Worm (Caenorhabditis elegans) whole organism, early embryonic: ENCODE results near the gene ZK688.5.

ENCODE experiments used
- B0310.2 ChIP-seq: sonication (generic microtip); optimal IDR thresholded peaks from 2 replicates; lab custom pipeline; 2016; ENCODE audit warnings: mild to moderate bottlenecking, missing genetic modification characterization, missing compliant biosample characterization
- F13C5.2 ChIP-seq: sonication (generic microtip); optimal IDR thresholded peaks from 2 replicates; lab custom pipeline; 2017; ENCODE audit warnings: mild to moderate bottlenecking, missing genetic modification characterization, inconsistent platforms, missing compliant biosample characterization
- aly-1 ChIP-seq: sonication (generic microtip); optimal IDR thresholded peaks from 2 replicates; lab custom pipeline; 2016; ENCODE audit warnings: missing genetic modification characterization, missing compliant biosample characterization
- ama-1 ChIP-seq: fragments of 150-350 bp; optimal IDR thresholded peaks from 2 replicates; lab custom pipeline; 2014
- ceh-13 ChIP-seq: fragments of 200-800 bp; sonication (Bioruptor generic); optimal IDR thresholded peaks from 2 replicates; lab custom pipeline; 2018; ENCODE audit warnings: mild to moderate bottlenecking, missing genetic modification characterization, missing compliant biosample characterization
- ceh-36 ChIP-seq: sonication (generic microtip); optimal IDR thresholded peaks from 2 replicates; lab custom pipeline; 2016; ENCODE audit warnings: missing genetic modification characterization, inconsistent platforms, missing compliant biosample characterization
- ets-7 ChIP-seq: sonication (generic microtip); optimal IDR thresholded peaks from 2 replicates; lab custom pipeline; 2016; ENCODE audit warnings: missing genotype, missing genetic modification characterization, missing compliant biosample characterization
- flt-1 ChIP-seq: fragments of 200-800 bp; sonication (Bioruptor generic); IDR thresholded peaks from 2 replicates; pipeline ENCODE4 v1.3.6; 2022; ENCODE audit warnings: missing genetic modification characterization, missing compliant biosample characterization
- hmbx-1 ChIP-seq: sonication (generic microtip); optimal IDR thresholded peaks from 2 replicates; lab custom pipeline; 2016; ENCODE audit warnings: mild to moderate bottlenecking, missing genetic modification characterization, missing compliant biosample characterization
- hmg-4 ChIP-seq: fragments of 200-800 bp; sonication (Bioruptor generic); optimal IDR thresholded peaks from 2 replicates; lab custom pipeline; 2018; ENCODE audit warnings: mild to moderate bottlenecking, missing genetic modification characterization, missing compliant biosample characterization
- hnd-1 ChIP-seq: sonication (generic microtip); optimal IDR thresholded peaks from 2 replicates; lab custom pipeline; 2016; ENCODE audit warnings: missing genetic modification characterization, missing compliant biosample characterization
- pes-1 ChIP-seq: fragments of 200-800 bp; sonication (Bioruptor generic); IDR thresholded peaks from 2 replicates; pipeline ENCODE4 v1.3.6; 2022; ENCODE audit warnings: missing genetic modification reagents, missing genetic modification characterization, missing compliant biosample characterization
- scrt-1 ChIP-seq: fragments of 200-800 bp; sonication (Bioruptor generic); IDR thresholded peaks from 2 replicates; pipeline ENCODE4 v1.3.6; 2022; ENCODE audit warnings: missing genetic modification characterization, missing compliant biosample characterization
- sea-1 ChIP-seq: fragments of 200-800 bp; sonication (Bioruptor generic); conservative IDR thresholded peaks from 2 replicates; pipeline ENCODE4 v1.3.6; 2022; ENCODE audit warnings: missing genetic modification characterization, missing compliant biosample characterization
- tbx-11 ChIP-seq: fragments of 200-800 bp; sonication (Bioruptor generic); IDR thresholded peaks from 2 replicates; pipeline ENCODE4 v1.3.6; 2022; ENCODE audit warnings: missing genetic modification characterization, missing compliant biosample characterization
- tbx-37 ChIP-seq: fragments of 200-800 bp; sonication (Bioruptor generic); conservative IDR thresholded peaks from 2 replicates; pipeline ENCODE4 v1.3.6; 2022; ENCODE audit warnings: missing genetic modification reagents, missing genetic modification characterization, missing compliant biosample characterization
- tra-4 ChIP-seq: sonication (generic microtip); optimal IDR thresholded peaks from 2 replicates; lab custom pipeline; 2017; ENCODE audit warnings: missing genetic modification characterization, missing compliant biosample characterization

The ZK688.5 gene

DNA sequence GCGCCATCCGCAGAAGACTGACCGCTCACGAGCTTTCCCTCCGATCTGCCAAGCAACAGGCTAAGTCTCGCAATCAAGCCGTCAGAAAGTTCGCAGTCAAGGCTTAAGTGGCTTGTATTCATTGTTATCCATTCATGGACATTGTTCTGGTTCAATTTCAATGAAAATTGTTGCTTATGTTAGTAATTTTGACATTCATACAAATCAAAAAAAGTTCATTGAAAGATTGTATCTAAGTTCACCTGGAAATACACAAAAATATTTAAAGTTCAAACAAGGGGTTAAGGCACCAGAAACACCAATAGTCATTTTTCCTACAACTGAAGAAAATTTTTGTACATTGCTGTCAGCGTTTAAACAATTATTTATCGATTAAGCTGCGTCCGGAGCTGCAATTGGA is 36.0 kb downstream of the ZK688.5 start:
- TF ChIP-seq aly-1 (tag; lab: Kevin White, UChicago): no peak
- TF ChIP-seq hmg-4: no peak
- no peak for TF ChIP-seq ceh-36 (tag; lab: Kevin White, UChicago)
- TF ChIP-seq ceh-13 (GFP tag; lab: Kevin White, UChicago): no peak
- no peak for TF ChIP-seq tbx-37 (GFP tag; lab: Robert Waterston, UW)
- no peak for TF ChIP-seq ets-7 (tag; lab: Kevin White, UChicago)
- TF ChIP-seq hmbx-1 (tag; lab: Kevin White, UChicago): no peak
- no peak for TF ChIP-seq pes-1
- no peak for TF ChIP-seq hnd-1 (tag; lab: Kevin White, UChicago)
- no peak for TF ChIP-seq sea-1 (GFP tag; lab: Robert Waterston, UW)
- no peak for TF ChIP-seq flt-1
- TF ChIP-seq ama-1 (lab: Kevin White, UChicago): no peak

DNA sequence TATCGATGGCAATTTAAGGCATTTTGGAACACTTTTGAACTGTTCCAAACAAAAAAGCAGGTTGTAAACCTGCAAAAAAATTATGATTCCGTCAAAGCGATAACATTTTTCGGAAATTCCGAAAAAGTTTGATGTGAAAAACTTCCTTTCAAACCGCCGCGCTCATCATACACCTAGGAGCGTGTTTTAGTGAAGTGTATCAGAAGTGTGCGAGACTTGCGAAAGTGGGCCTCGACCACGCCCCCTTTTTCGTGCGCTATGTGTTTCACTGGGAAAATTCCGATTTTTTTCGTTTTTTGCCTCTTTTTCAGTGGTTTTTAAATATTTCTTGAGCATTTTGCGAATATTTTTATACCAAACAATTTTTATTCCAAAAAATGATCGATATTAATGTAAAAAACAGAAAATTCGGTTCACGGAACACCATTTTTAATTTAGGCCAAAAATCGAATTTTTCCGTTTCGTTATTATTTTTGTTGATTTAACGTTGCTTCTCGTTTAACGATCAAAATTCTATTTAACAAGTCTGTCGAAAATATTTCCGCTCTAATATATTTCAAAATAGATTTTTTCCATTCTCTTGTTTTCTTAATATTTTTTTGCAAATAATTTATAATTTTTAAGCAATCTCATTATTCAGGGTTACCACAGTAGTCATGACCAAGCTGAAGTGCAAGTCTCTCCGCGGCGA is 36.8 kb downstream of the ZK688.5 start, which contains the start of gene rpl-35:
rpl-35 (plus strand) TSS at position 641 of the 691 bp plus-strand sequence.
- TF ChIP-seq tbx-11 (GFP tag; lab: Robert Waterston, UW): peak; percentile 82
- TF ChIP-seq sea-1 (GFP tag; lab: Robert Waterston, UW): peak; percentile 77
- peak; percentile 80 for TF ChIP-seq flt-1
- peak; percentile 50 for TF ChIP-seq B0310.2
- peak; percentile 77 for TF ChIP-seq pes-1
- TF ChIP-seq ama-1 (lab: Kevin White, UChicago): no peak
- peak; percentile 74 for TF ChIP-seq tbx-37 (GFP tag; lab: Robert Waterston, UW)
- peak; percentile 72 for TF ChIP-seq scrt-1 (GFP tag; lab: Robert Waterston, UW)
- no peak for TF ChIP-seq aly-1 (tag; lab: Kevin White, UChicago)
- TF ChIP-seq ceh-13 (GFP tag; lab: Kevin White, UChicago): peak; percentile 49
- peak; percentile 64 for TF ChIP-seq ceh-36 (tag; lab: Kevin White, UChicago)
- TF ChIP-seq hmbx-1 (tag; lab: Kevin White, UChicago): peak; percentile 67
- TF ChIP-seq hnd-1 (tag; lab: Kevin White, UChicago): peak; percentile 52
- peak; percentile 41 for TF ChIP-seq tra-4 (tag; lab: Kevin White, UChicago)
- peak; percentile 56 for TF ChIP-seq ets-7 (tag; lab: Kevin White, UChicago)
- TF ChIP-seq hmg-4: no peak
- peak; percentile 98 for TF ChIP-seq F13C5.2 (tag; lab: Kevin White, UChicago)

DNA sequence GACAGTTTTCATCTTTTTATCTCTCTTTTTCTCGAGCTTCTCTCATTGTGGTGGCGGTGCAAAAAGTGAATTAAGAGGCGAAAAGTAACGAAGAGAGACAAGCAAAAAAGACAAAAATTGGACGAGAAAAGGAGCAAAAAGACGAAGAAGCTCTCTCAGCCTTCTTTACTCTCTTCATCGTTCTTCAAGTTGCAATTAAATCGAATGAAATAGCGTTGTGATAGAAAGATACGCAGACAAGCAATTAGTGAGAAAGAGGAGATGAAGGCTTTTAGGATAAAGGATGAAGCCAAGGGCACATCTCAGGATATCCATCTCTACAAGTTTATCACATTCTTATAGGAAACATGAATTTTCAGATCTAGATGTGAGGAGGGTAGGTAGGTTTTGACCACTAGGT is 43.2 kb downstream of the ZK688.5 start:
- TF ChIP-seq sea-1 (GFP tag; lab: Robert Waterston, UW) (no peak), aly-1 (tag; lab: Kevin White, UChicago) (no peak), hmbx-1 (tag; lab: Kevin White, UChicago) (no peak), pes-1 (no peak), tra-4 (tag; lab: Kevin White, UChicago) (no peak), hmg-4 (no peak), ceh-36 (tag; lab: Kevin White, UChicago) (no peak), ets-7 (tag; lab: Kevin White, UChicago) (no peak), hnd-1 (tag; lab: Kevin White, UChicago) (no peak), tbx-11 (GFP tag; lab: Robert Waterston, UW) (no peak), B0310.2 (no peak), flt-1 (no peak), ceh-13 (GFP tag; lab: Kevin White, UChicago) (no peak), tbx-37 (GFP tag; lab: Robert Waterston, UW) (no peak), scrt-1 (GFP tag; lab: Robert Waterston, UW) (no peak), ama-1 (lab: Kevin White, UChicago) (no peak), F13C5.2 (tag; lab: Kevin White, UChicago) (no peak)

DNA sequence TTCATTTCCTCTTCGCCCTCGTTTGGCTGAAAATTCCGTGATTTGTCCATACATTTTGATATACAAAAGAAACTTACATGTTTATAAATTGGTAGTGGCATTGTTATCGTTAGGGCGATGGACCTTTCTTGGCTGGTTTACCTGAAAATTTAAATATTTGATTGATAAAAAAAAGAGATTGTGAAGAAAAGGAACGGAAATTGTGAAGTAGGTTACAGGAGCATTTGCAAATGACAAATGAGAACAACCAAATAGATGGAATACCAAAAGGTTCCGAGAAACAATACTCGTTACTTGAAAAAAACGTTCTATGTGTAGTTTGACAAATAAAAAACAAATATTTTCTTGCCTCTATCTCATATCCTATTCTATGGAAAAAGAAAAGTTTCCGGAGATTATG is 47.9 kb downstream of the ZK688.5 start, which contains the start of gene ZK652.8:
ZK652.8 (minus strand) TSS at position 101 of the 400 bp plus-strand sequence.
- TF ChIP-seq aly-1 (tag; lab: Kevin White, UChicago) (no peak), scrt-1 (GFP tag; lab: Robert Waterston, UW) (no peak), ets-7 (tag; lab: Kevin White, UChicago) (no peak), ceh-36 (tag; lab: Kevin White, UChicago) (no peak)

DNA sequence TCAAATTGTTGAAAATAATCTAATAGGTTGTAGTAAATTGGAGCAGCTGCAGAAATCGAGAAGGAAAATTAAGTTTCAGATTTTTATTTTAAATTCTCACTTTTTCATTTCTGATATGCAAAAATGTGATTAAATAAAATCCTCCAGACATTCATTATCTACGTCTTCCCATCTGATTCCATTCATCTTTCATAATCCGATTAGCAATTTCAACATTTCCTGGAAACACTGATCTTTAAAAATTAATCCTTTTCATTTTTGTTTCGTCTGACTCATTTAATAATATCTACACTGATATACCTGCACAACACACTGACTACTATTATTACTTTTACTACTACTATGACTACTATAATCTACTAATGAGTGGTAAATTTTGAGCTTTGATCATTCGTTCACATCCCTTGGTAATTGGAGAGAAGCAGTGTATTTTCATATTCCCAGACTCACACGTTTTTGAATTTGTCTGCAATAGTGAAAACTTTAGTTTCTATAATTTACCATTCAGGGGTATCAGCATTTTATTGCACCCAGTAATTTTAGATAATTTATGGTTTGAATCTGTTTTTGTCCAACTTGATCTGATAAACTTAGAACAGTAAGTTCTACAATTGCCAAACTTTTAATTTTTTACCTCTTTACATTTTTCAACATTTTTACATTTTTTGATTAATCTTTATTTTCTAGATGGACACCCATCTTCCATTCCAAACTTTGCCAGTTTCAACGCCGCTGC is 52.3 kb downstream of the ZK688.5 start, which contains the start of gene ceh-23:
ceh-23 (plus strand) TSS at position 686 of the 736 bp plus-strand sequence.
- TF ChIP-seq ceh-36 (tag; lab: Kevin White, UChicago): no peak
- no peak for TF ChIP-seq ama-1 (lab: Kevin White, UChicago)
- TF ChIP-seq tbx-37 (GFP tag; lab: Robert Waterston, UW): no peak
- no peak for TF ChIP-seq aly-1 (tag; lab: Kevin White, UChicago)
- no peak for TF ChIP-seq sea-1 (GFP tag; lab: Robert Waterston, UW)
- no peak for TF ChIP-seq ets-7 (tag; lab: Kevin White, UChicago)
- TF ChIP-seq hmbx-1 (tag; lab: Kevin White, UChicago): no peak
- no peak for TF ChIP-seq flt-1
- TF ChIP-seq tra-4 (tag; lab: Kevin White, UChicago): no peak
- no peak for TF ChIP-seq F13C5.2 (tag; lab: Kevin White, UChicago)
- TF ChIP-seq B0310.2: no peak
- no peak for TF ChIP-seq ceh-13 (GFP tag; lab: Kevin White, UChicago)
- no peak for TF ChIP-seq tbx-11 (GFP tag; lab: Robert Waterston, UW)
- TF ChIP-seq scrt-1 (GFP tag; lab: Robert Waterston, UW): no peak
- no peak for TF ChIP-seq hnd-1 (tag; lab: Kevin White, UChicago)

DNA sequence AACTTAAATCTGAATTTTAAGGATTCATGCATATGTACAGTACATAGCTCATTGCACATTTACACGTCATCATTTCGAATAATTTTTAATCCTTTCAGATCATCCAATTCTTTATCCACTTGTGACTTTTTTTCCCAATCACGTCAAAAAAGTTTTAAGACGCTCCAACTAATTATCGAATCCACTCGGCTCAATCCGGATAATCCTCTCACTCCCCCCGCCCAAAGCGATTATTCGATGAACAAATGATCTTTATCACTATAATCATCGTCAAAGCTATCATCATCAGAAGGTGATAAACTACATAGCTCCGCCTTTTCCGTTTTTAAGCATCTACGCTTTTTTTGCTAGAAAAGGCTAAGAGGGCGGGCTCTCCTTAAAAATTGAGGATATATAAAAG is 53.9 kb downstream of the ZK688.5 start:
- no peak for TF ChIP-seq F13C5.2 (tag; lab: Kevin White, UChicago)
- no peak for TF ChIP-seq hmbx-1 (tag; lab: Kevin White, UChicago)
- TF ChIP-seq aly-1 (tag; lab: Kevin White, UChicago): no peak
- no peak for TF ChIP-seq pes-1
- no peak for TF ChIP-seq hnd-1 (tag; lab: Kevin White, UChicago)
- no peak for TF ChIP-seq flt-1
- no peak for TF ChIP-seq scrt-1 (GFP tag; lab: Robert Waterston, UW)
- TF ChIP-seq hmg-4: no peak
- no peak for TF ChIP-seq ceh-36 (tag; lab: Kevin White, UChicago)
- no peak for TF ChIP-seq tbx-11 (GFP tag; lab: Robert Waterston, UW)
- TF ChIP-seq B0310.2: no peak
- TF ChIP-seq ama-1 (lab: Kevin White, UChicago): no peak
- no peak for TF ChIP-seq tra-4 (tag; lab: Kevin White, UChicago)
- TF ChIP-seq sea-1 (GFP tag; lab: Robert Waterston, UW): no peak
